Fruit fly (Drosophila melanogaster) whole organism, embryonic: ENCODE measurements around the gene IntS4.
A peak's percentile ranks its signal among the peaks of the same experiment; 100 is the strongest.

Source experiments
- Atf3 ChIP-seq: fragments of 200-800 bp; sonication (Bioruptor generic); optimal IDR thresholded peaks from 3 replicates; lab custom pipeline; 2016; ENCODE audit warnings: missing biosample characterization, missing genetic modification characterization
- B-H1 ChIP-seq: fragments of 200-800 bp; sonication (Bioruptor generic); IDR thresholded peaks from 3 replicates; pipeline ENCODE4 v1.3.6; 2022; ENCODE audit warnings: missing biosample characterization, missing genetic modification characterization
- CG10543 ChIP-seq: fragments of 200-800 bp; sonication (Bioruptor generic); optimal IDR thresholded peaks from 3 replicates; lab custom pipeline; 2017; ENCODE audit warnings: missing biosample characterization, mild to moderate bottlenecking, missing genetic modification characterization, moderate library complexity
- CG10565 ChIP-seq: fragments of 200-800 bp; sonication (Bioruptor generic); optimal IDR thresholded peaks from 3 replicates; lab custom pipeline; 2016; ENCODE audit warnings: missing biosample characterization, mild to moderate bottlenecking, missing genetic modification characterization
- CG11695 ChIP-seq: fragments of 200-800 bp; sonication (Bioruptor generic); IDR thresholded peaks from 3 replicates; pipeline ENCODE4 v1.3.6; 2022; ENCODE audit warnings: missing biosample characterization, missing genetic modification characterization
- CG11723 ChIP-seq: fragments of 200-800 bp; sonication (Bioruptor generic); optimal IDR thresholded peaks from 2 replicates; lab custom pipeline; 2017; ENCODE audit warnings: missing biosample characterization, mild to moderate bottlenecking, missing genetic modification characterization
- CG12391 ChIP-seq: fragments of 200-800 bp; sonication (Bioruptor generic); optimal IDR thresholded peaks from 3 replicates; lab custom pipeline; 2018; ENCODE audit warnings: missing biosample characterization, mild to moderate bottlenecking, missing genetic modification characterization, moderate library complexity
- CG13424 ChIP-seq: fragments of 200-800 bp; sonication (Bioruptor generic); optimal IDR thresholded peaks from 2 replicates; lab custom pipeline; 2019; ENCODE audit warnings: missing biosample characterization, mild to moderate bottlenecking, missing genetic modification characterization, moderate library complexity
- CG13624 ChIP-seq: fragments of 200-800 bp; sonication (Bioruptor generic); optimal IDR thresholded peaks from 2 replicates; lab custom pipeline; 2016; ENCODE audit warnings: missing biosample characterization, missing genetic modification characterization
- CG13894 ChIP-seq: fragments of 200-800 bp; sonication (Bioruptor generic); optimal IDR thresholded peaks from 3 replicates; lab custom pipeline; 2018; ENCODE audit warnings: missing biosample characterization, mild to moderate bottlenecking, missing genetic modification characterization, moderate library complexity
- CG15696 ChIP-seq: fragments of 200-800 bp; sonication (Bioruptor generic); optimal IDR thresholded peaks from 2 replicates; lab custom pipeline; 2019; ENCODE audit warnings: missing biosample characterization, mild to moderate bottlenecking, missing genetic modification characterization, moderate library complexity
- CG17612 ChIP-seq: fragments of 200-800 bp; sonication (Bioruptor generic); IDR thresholded peaks from 2 replicates; pipeline ENCODE4 v1.3.6; 2022; ENCODE audit warnings: missing biosample characterization, missing genetic modification characterization
- CG30020 ChIP-seq: fragments of 200-800 bp; optimal IDR thresholded peaks from 2 replicates; lab custom pipeline; 2019; ENCODE audit warnings: missing biosample characterization, mild to moderate bottlenecking, missing genetic modification characterization, moderate library complexity
- CG34422 ChIP-seq: fragments of 200-800 bp; sonication (Bioruptor generic); IDR thresholded peaks from 3 replicates; pipeline ENCODE4 v1.3.6; 2022; ENCODE audit warnings: missing biosample characterization, missing genetic modification characterization
- CG4617 ChIP-seq: fragments of 200-800 bp; sonication (Bioruptor generic); optimal IDR thresholded peaks from 3 replicates; lab custom pipeline; 2016; ENCODE audit warnings: missing biosample characterization, missing genetic modification characterization, borderline replicate concordance
- CG4820 ChIP-seq: fragments of 200-800 bp; sonication (Bioruptor generic); optimal IDR thresholded peaks from 3 replicates; lab custom pipeline; 2016; ENCODE audit warnings: missing biosample characterization, missing genetic modification characterization
- CG6654 ChIP-seq: fragments of 200-800 bp; sonication (Bioruptor generic); optimal IDR thresholded peaks from 2 replicates; lab custom pipeline; 2017; ENCODE audit warnings: missing biosample characterization, mild to moderate bottlenecking, missing genetic modification characterization
- CG7271 ChIP-seq: fragments of 200-800 bp; sonication (Bioruptor generic); optimal IDR thresholded peaks from 2 replicates; lab custom pipeline; 2018; ENCODE audit warnings: missing biosample characterization, mild to moderate bottlenecking, missing genetic modification characterization, moderate library complexity
- CG7372 ChIP-seq: fragments of 200-800 bp; sonication (Bioruptor generic); IDR thresholded peaks from 2 replicates; pipeline ENCODE4 v1.3.6; 2022; ENCODE audit warnings: missing biosample characterization, missing genetic modification characterization
- CTCF ChIP-seq: fragments of 200-800 bp; sonication (Bioruptor generic); optimal IDR thresholded peaks from 2 replicates; lab custom pipeline; 2017; ENCODE audit warnings: missing biosample characterization, mild to moderate bottlenecking, missing genetic modification characterization, moderate library complexity
- Dll ChIP-seq: fragments of 200-800 bp; sonication (Bioruptor generic); IDR thresholded peaks from 4 replicates; pipeline ENCODE4 v1.3.6; 2022; ENCODE audit warnings: missing biosample characterization, missing genetic modification characterization; ENCODE audit not compliant: partially characterized antibody
- HHEX ChIP-seq: fragments of 200-800 bp; sonication (Bioruptor generic); optimal IDR thresholded peaks from 3 replicates; lab custom pipeline; 2017; ENCODE audit warnings: missing biosample characterization, mild to moderate bottlenecking, missing genetic modification characterization, missing genetic modification reagents
- HLHmδ ChIP-seq: fragments of 200-800 bp; sonication (Bioruptor generic); optimal IDR thresholded peaks from 2 replicates; lab custom pipeline; 2018; ENCODE audit warnings: missing biosample characterization, mild to moderate bottlenecking, missing genetic modification characterization, moderate library complexity
- Hmr ChIP-seq: fragments of 200-800 bp; sonication (Bioruptor generic); optimal IDR thresholded peaks from 3 replicates; lab custom pipeline; 2017; ENCODE audit warnings: mild to moderate bottlenecking, missing biosample characterization, missing genetic modification reagents, missing genetic modification characterization
- Hr39 ChIP-seq: fragments of >200 bp; optimal IDR thresholded peaks from 2 replicates; lab custom pipeline; 2017
- Hr51 ChIP-seq, 2 experiments: fragments of 200-800 bp; sonication (Bioruptor generic); optimal IDR thresholded peaks; 2 replicates in 1 of 2; 3 replicates in 1 of 2; lab custom pipeline; 2016 to 2018; ENCODE audit warnings: missing biosample characterization in 2 of 2, missing genetic modification characterization in 2 of 2, mild to moderate bottlenecking in 1 of 2, moderate library complexity in 1 of 2
- Hsf ChIP-seq: fragments of 200-800 bp; sonication (Bioruptor generic); optimal IDR thresholded peaks from 3 replicates; lab custom pipeline; 2016; ENCODE audit warnings: missing biosample characterization, missing genetic modification characterization
- Lhr ChIP-seq: fragments of 200-800 bp; sonication (Bioruptor generic); optimal IDR thresholded peaks from 3 replicates; lab custom pipeline; 2017; ENCODE audit warnings: mild to moderate bottlenecking, missing biosample characterization, missing genetic modification reagents, missing genetic modification characterization
- MTF-1 ChIP-seq: fragments of 200-800 bp; sonication (Bioruptor generic); optimal IDR thresholded peaks from 2 replicates; lab custom pipeline; 2018; ENCODE audit warnings: missing biosample characterization, mild to moderate bottlenecking, missing genetic modification characterization, borderline replicate concordance
- Nf-YB ChIP-seq: fragments of 200-800 bp; sonication (Bioruptor generic); optimal IDR thresholded peaks from 3 replicates; lab custom pipeline; 2019; ENCODE audit warnings: missing biosample characterization, mild to moderate bottlenecking, missing genetic modification characterization, moderate library complexity
- Nf-YC ChIP-seq: fragments of 200-800 bp; optimal IDR thresholded peaks from 3 replicates; lab custom pipeline; 2019; ENCODE audit warnings: missing biosample characterization, mild to moderate bottlenecking, missing genetic modification characterization, moderate library complexity
- Poxn ChIP-seq: fragments of 200-800 bp; sonication (Bioruptor generic); IDR thresholded peaks from 2 replicates; pipeline ENCODE4 v1.3.6; 2022; ENCODE audit warnings: missing biosample characterization, missing genetic modification characterization
- Rx ChIP-seq: fragments of 200-800 bp; sonication (Bioruptor generic); IDR thresholded peaks from 2 replicates; pipeline ENCODE4 v1.3.6; 2022; ENCODE audit warnings: missing biosample characterization, missing genetic modification characterization
- Scr ChIP-seq: fragments of 200-800 bp; sonication (Bioruptor generic); IDR thresholded peaks from 2 replicates; pipeline ENCODE4 v1.3.6; 2022; ENCODE audit warnings: missing biosample characterization, missing genetic modification characterization; ENCODE audit not compliant: partially characterized antibody
- ap ChIP-seq: fragments of 200-800 bp; sonication (Bioruptor generic); IDR thresholded peaks from 2 replicates; pipeline ENCODE4 v1.3.6; 2022; ENCODE audit warnings: missing biosample characterization, missing genetic modification characterization
- az2 ChIP-seq: fragments of 200-800 bp; sonication (Bioruptor generic); optimal IDR thresholded peaks from 3 replicates; lab custom pipeline; 2016; ENCODE audit warnings: missing biosample characterization, missing genetic modification characterization
- crol ChIP-seq: fragments of 200-800 bp; sonication (Bioruptor generic); IDR thresholded peaks from 2 replicates; pipeline ENCODE4 v1.3.6; 2022; ENCODE audit warnings: missing biosample characterization, missing genetic modification characterization
- fru ChIP-seq: fragments of >200 bp; optimal IDR thresholded peaks from 2 replicates; lab custom pipeline; 2017
- gt ChIP-seq: fragments of 200-800 bp; sonication (Bioruptor generic); IDR thresholded peaks from 2 replicates; pipeline ENCODE4 v1.3.6; 2022; ENCODE audit warnings: missing biosample characterization, missing genetic modification characterization
- inv ChIP-seq: fragments of 200-800 bp; sonication (Bioruptor generic); IDR thresholded peaks from 2 replicates; pipeline ENCODE4 v1.3.6; 2022; ENCODE audit warnings: missing biosample characterization, missing genetic modification characterization; ENCODE audit not compliant: partially characterized antibody
- pfk ChIP-seq: fragments of 200-800 bp; sonication (Bioruptor generic); optimal IDR thresholded peaks from 2 replicates; lab custom pipeline; 2018; ENCODE audit warnings: missing biosample characterization, mild to moderate bottlenecking, missing genetic modification characterization, moderate library complexity
- pita ChIP-seq: fragments of 200-800 bp; sonication (Bioruptor generic); optimal IDR thresholded peaks from 2 replicates; lab custom pipeline; 2017; ENCODE audit warnings: missing biosample characterization, mild to moderate bottlenecking, missing genetic modification characterization
- pros ChIP-seq: fragments of 200-800 bp; sonication (Bioruptor generic); optimal IDR thresholded peaks from 3 replicates; lab custom pipeline; 2019; ENCODE audit warnings: missing biosample characterization, mild to moderate bottlenecking, missing genetic modification characterization, moderate library complexity
- pum ChIP-seq: fragments of 200-800 bp; sonication (Bioruptor generic); optimal IDR thresholded peaks from 2 replicates; lab custom pipeline; 2016; ENCODE audit warnings: missing biosample characterization, missing genetic modification characterization
- ro ChIP-seq: fragments of 200-800 bp; sonication (Bioruptor generic); IDR thresholded peaks from 2 replicates; pipeline ENCODE4 v1.3.6; 2022; ENCODE audit warnings: missing biosample characterization, missing genetic modification characterization
- so ChIP-seq: fragments of 200-800 bp; sonication (Bioruptor generic); IDR thresholded peaks from 3 replicates; pipeline ENCODE4 v1.3.6; 2022; ENCODE audit warnings: missing biosample characterization, missing genetic modification characterization
- sqz ChIP-seq: fragments of 200-800 bp; sonication (Bioruptor generic); optimal IDR thresholded peaks from 3 replicates; lab custom pipeline; 2018; ENCODE audit warnings: missing biosample characterization, mild to moderate bottlenecking, missing genetic modification characterization
- stc ChIP-seq: fragments of 200-800 bp; sonication (Bioruptor generic); IDR thresholded peaks from 2 replicates; pipeline ENCODE4 v1.3.6; 2022; ENCODE audit warnings: missing biosample characterization, missing genetic modification characterization
- tin ChIP-seq: fragments of 200-800 bp; sonication (Bioruptor generic); optimal IDR thresholded peaks from 3 replicates; lab custom pipeline; 2016; ENCODE audit warnings: missing biosample characterization, missing genetic modification characterization
- tll ChIP-seq, 2 experiments: fragments of 200-800 bp in 1 of 2; fragments of >200 bp in 1 of 2; sonication (Bioruptor generic) in 1 of 2; optimal IDR thresholded peaks; 2 replicates each; lab custom pipeline; 2017 to 2019; ENCODE audit warnings: missing biosample characterization in 2 of 2, missing genetic modification characterization in 2 of 2, mild to moderate bottlenecking in 1 of 2, moderate library complexity in 1 of 2
- toy ChIP-seq: fragments of 200-800 bp; sonication (Bioruptor generic); IDR thresholded peaks from 2 replicates; pipeline ENCODE4 v1.3.6; 2022; ENCODE audit warnings: missing biosample characterization, missing genetic modification characterization

IntS4 gene

dm6 chrX:8607902-8608301 is 49.3 kb upstream of the IntS4 start (continued):
- peak; percentile 63 for TF ChIP-seq Nf-YB (GFP tag; lab: Kevin White, UChicago)
- TF ChIP-seq MTF-1 (GFP tag; lab: Kevin White, UChicago), result no peak
- no peak for TF ChIP-seq CG4820 (GFP tag; lab: Kevin White, UChicago)
- TF ChIP-seq CG17612, result no peak
- no peak for TF ChIP-seq CTCF (GFP tag; lab: Kevin White, UChicago)
- TF ChIP-seq Poxn (GFP tag; lab: Robert Waterston, UW), result no peak
- TF ChIP-seq CG13894 (tag; lab: Kevin White, UChicago), result no peak
- no peak for TF ChIP-seq Hmr
- peak; percentile 59 for TF ChIP-seq Hr39 (lab: Kevin White, UChicago)
- TF ChIP-seq pros, result peak; percentile 12
- no peak for TF ChIP-seq Dll (GFP tag; lab: Robert Waterston, UW)
- TF ChIP-seq Hr51 (GFP tag; optimal IDR thresholded peaks at IDR 0.05; lab: Kevin White, UChicago), result no peak
- no peak for TF ChIP-seq CG30020 (tag; lab: Kevin White, UChicago)
- TF ChIP-seq pum (GFP tag; lab: Kevin White, UChicago), result no peak
- peak; percentile 73 for TF ChIP-seq Nf-YC (tag; lab: Kevin White, UChicago)
- TF ChIP-seq CG10543 (GFP tag; lab: Kevin White, UChicago), result no peak
- TF ChIP-seq HLHmδ (GFP tag; lab: Kevin White, UChicago), result no peak
- TF ChIP-seq B-H1 (GFP tag; lab: Robert Waterston, UW), result no peak
- TF ChIP-seq Hsf (GFP tag; lab: Kevin White, UChicago), result no peak
- TF ChIP-seq CG13624 (GFP tag; lab: Kevin White, UChicago), result no peak
- TF ChIP-seq Rx (GFP tag; lab: Robert Waterston, UW), result no peak
- TF ChIP-seq Scr (GFP tag; lab: Robert Waterston, UW), result no peak
- TF ChIP-seq tll (GFP tag; optimal IDR thresholded peaks at IDR 0.05; lab: Kevin White, UChicago), result no peak
- TF ChIP-seq toy (GFP tag; lab: Robert Waterston, UW), result no peak
- TF ChIP-seq crol, result peak; percentile 33; the same call in 1 of the 2 replicates
- TF ChIP-seq fru (lab: Kevin White, UChicago), result no peak
- no peak for TF ChIP-seq CG10565 (GFP tag; lab: Kevin White, UChicago)
- TF ChIP-seq Atf3 (GFP tag; lab: Kevin White, UChicago), result no peak
- TF ChIP-seq tin (GFP tag; lab: Kevin White, UChicago), result no peak

- TF ChIP-seq inv (GFP tag; lab: Robert Waterston, UW) (peak; percentile 78), toy (GFP tag; lab: Robert Waterston, UW) (no peak), stc (GFP tag; lab: Robert Waterston, UW) (no peak), CG11723 (GFP tag; lab: Kevin White, UChicago) (no peak), pita (GFP tag; lab: Kevin White, UChicago) (peak; percentile 88), CG4617 (peak; percentile 54), MTF-1 (GFP tag; lab: Kevin White, UChicago) (no peak), CG13424 (tag; lab: Kevin White, UChicago) (no peak), pfk (GFP tag; lab: Kevin White, UChicago) (no peak), CG12391 (tag; lab: Kevin White, UChicago) (no peak), ro (no peak), az2 (GFP tag; lab: Kevin White, UChicago) (no peak), so (GFP tag; lab: Robert Waterston, UW) (no peak), Lhr (GFP tag; lab: Kevin White, UChicago) (peak; percentile 27), HHEX (no peak), sqz (GFP tag; lab: Kevin White, UChicago) (no peak), CG34422 (peak; percentile 34; the same call in 1 of the 3 replicates), CTCF (GFP tag; lab: Kevin White, UChicago) (peak; percentile 65), CG7372 (GFP tag; lab: Robert Waterston, UW) (no peak), ap (GFP tag; lab: Robert Waterston, UW) (no peak), CG11695 (GFP tag; lab: Robert Waterston, UW) (no peak), CG15696 (tag; lab: Kevin White, UChicago) (no peak), CG7271 (no peak), CG6654 (GFP tag; lab: Kevin White, UChicago) (no peak), gt (GFP tag; lab: Robert Waterston, UW) (no peak)
Measured at dm6 chrX:8606206-8606605, 47.6 kb upstream of the IntS4 start, which contains the start of gene Caf1-180. Gene Caf1-180, minus strand, starts transcription at chrX:8606304.
